Fruit fly (Drosophila melanogaster): Measurements from ENCODE around the gene Drak.
A peak's percentile ranks its signal among the peaks of the same experiment; 100 is the strongest.

The Drak gene

DNA sequence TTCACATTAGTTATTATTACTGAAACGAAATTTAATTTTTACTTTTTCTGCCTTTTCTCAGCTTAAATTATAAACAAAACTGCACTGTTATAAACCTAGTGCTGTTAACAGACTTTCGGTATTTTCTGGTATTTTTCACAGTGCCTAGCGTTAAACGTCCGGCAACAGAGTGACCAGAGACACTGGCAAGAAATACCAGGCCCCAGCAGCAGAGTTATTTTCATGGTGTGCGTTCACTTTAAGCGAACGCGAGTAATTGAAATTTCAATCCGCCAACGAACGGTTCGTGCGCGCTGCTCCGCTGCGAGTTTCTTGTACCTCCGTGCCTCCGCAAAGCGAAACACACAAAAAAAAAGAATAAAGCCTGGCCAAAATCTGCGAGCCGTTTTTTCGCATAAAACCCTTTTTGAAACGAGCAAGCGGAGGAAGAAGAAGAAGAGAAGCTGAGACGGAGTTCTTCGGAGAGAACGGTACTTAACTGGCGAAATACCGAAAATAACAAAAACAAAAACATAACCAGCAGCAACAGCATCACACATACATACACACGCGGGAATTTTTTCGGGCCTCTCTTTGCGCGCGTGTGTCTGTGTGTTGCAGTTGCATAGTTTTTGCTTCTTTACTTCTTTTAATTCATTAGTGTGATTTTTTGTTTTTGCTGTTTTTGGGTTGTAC lies at the start of gene Drak (continued):
- no peak for TF ChIP-seq Lpt (GFP tag; optimal IDR thresholded peaks at IDR 0.05)
- TF ChIP-seq CG10209 (GFP tag; optimal IDR thresholded peaks at IDR 0.05), result no peak
- TF ChIP-seq CG3838 (GFP tag; optimal IDR thresholded peaks at IDR 0.05), result no peak
- no peak for TF ChIP-seq CG7271 (tag; optimal IDR thresholded peaks at IDR 0.05)
- peak; percentile 39 for TF ChIP-seq CG15479 (GFP tag; optimal IDR thresholded peaks at IDR 0.05)
- no peak for TF ChIP-seq CG4854 (GFP tag; optimal IDR thresholded peaks at IDR 0.05)
- TF ChIP-seq CG15073 (GFP tag; optimal IDR thresholded peaks at IDR 0.05), result no peak
- TF ChIP-seq kah (GFP tag; optimal IDR thresholded peaks at IDR 0.05), result no peak
- peak; percentile 78 for TF ChIP-seq Dp (GFP tag; optimal IDR thresholded peaks at IDR 0.05)
- no peak for TF ChIP-seq Drgx (GFP tag; IDR thresholded peaks at IDR 0.05)
- TF ChIP-seq CG16813 (GFP tag; IDR thresholded peaks at IDR 0.05; ENCODE audit: partially characterized antibody), result no peak
- peak; percentile 14 for TF ChIP-seq CG34376 (GFP tag; optimal IDR thresholded peaks at IDR 0.05)
- no peak for TF ChIP-seq tna (GFP tag; IDR thresholded peaks at IDR 0.05; ENCODE audit: partially characterized antibody)
- TF ChIP-seq Dbx (GFP tag; IDR thresholded peaks at IDR 0.05), result no peak
- TF ChIP-seq Sox102F (GFP tag; optimal IDR thresholded peaks at IDR 0.05), result no peak
- TF ChIP-seq phol (tag; optimal IDR thresholded peaks at IDR 0.05), result peak; percentile 1
- TF ChIP-seq CG8089 (GFP tag; optimal IDR thresholded peaks at IDR 0.05), result no peak
- TF ChIP-seq prd (optimal IDR thresholded peaks at IDR 0.05), result no peak
- no peak for TF ChIP-seq prd (GFP tag; IDR thresholded peaks at IDR 0.05)
- no peak for TF ChIP-seq tin (GFP tag; optimal IDR thresholded peaks at IDR 0.05)
- TF ChIP-seq CG12769 (tag; optimal IDR thresholded peaks at IDR 0.05), result no peak
- no peak for TF ChIP-seq CG1602 (GFP tag; optimal IDR thresholded peaks at IDR 0.05)
- no peak for TF ChIP-seq gcm2 (GFP tag; optimal IDR thresholded peaks at IDR 0.05)
- TF ChIP-seq HmgZ (tag; optimal IDR thresholded peaks at IDR 0.05), result peak; percentile 20
- peak; percentile 11 for TF ChIP-seq CG8924 (tag; optimal IDR thresholded peaks at IDR 0.05)
- peak; percentile 47 for TF ChIP-seq Fer1 (GFP tag; optimal IDR thresholded peaks at IDR 0.05)
- peak; percentile 85 for TF ChIP-seq Med (GFP tag)
- peak; percentile 40 for TF ChIP-seq CG4617 (GFP tag; optimal IDR thresholded peaks at IDR 0.05; ENCODE audit: borderline replicate concordance)
- peak; percentile 31 for TF ChIP-seq nmo (GFP tag; optimal IDR thresholded peaks at IDR 0.05)
- peak; percentile 14 for TF ChIP-seq CG13296 (GFP tag; optimal IDR thresholded peaks at IDR 0.05)
- TF ChIP-seq nerfin-1 (tag; optimal IDR thresholded peaks at IDR 0.05), result peak; percentile 36
- TF ChIP-seq hb (GFP tag; IDR thresholded peaks at IDR 0.05; ENCODE audit: partially characterized antibody), result no peak
- no peak for TF ChIP-seq Ada2b (GFP tag; IDR thresholded peaks at IDR 0.05)
- TF ChIP-seq Fer3 (tag; optimal IDR thresholded peaks at IDR 0.05), result no peak
- TF ChIP-seq CG9817 (tag; optimal IDR thresholded peaks at IDR 0.05), result no peak
- TF ChIP-seq Scr (GFP tag; IDR thresholded peaks at IDR 0.05; ENCODE audit: partially characterized antibody), result no peak
- no peak for TF ChIP-seq CG1529 (GFP tag; optimal IDR thresholded peaks at IDR 0.05)
- TF ChIP-seq CG13424 (tag; optimal IDR thresholded peaks at IDR 0.05), result no peak
- peak; percentile 24 for TF ChIP-seq Hand (GFP tag; optimal IDR thresholded peaks at IDR 0.05)
- no peak for TF ChIP-seq CG8359 (GFP tag; optimal IDR thresholded peaks at IDR 0.05; ENCODE audit: borderline replicate concordance)
- no peak for TF ChIP-seq trh (GFP tag; optimal IDR thresholded peaks at IDR 0.05)
- TF ChIP-seq pita (GFP tag; optimal IDR thresholded peaks at IDR 0.05), result no peak
- peak; percentile 15 for TF ChIP-seq CG15269 (tag; optimal IDR thresholded peaks at IDR 0.05)
- TF ChIP-seq HLHmδ (GFP tag; optimal IDR thresholded peaks at IDR 0.05), result no peak
- TF ChIP-seq CG2889 (GFP tag; IDR thresholded peaks at IDR 0.05), result no peak
- no peak for TF ChIP-seq CG2129 (GFP tag; IDR thresholded peaks at IDR 0.05; ENCODE audit: partially characterized antibody)
- TF ChIP-seq vnd (GFP tag; IDR thresholded peaks at IDR 0.05; ENCODE audit: partially characterized antibody), result no peak
- no peak for TF ChIP-seq bbx (GFP tag; IDR thresholded peaks at IDR 0.05; ENCODE audit: partially characterized antibody)
- TF ChIP-seq stc (GFP tag; IDR thresholded peaks at IDR 0.05), result no peak

All from whole organism, embryonic.